Fruit fly (Drosophila melanogaster) whole organism, embryonic: ENCODE results near the gene mldr.
A peak's percentile ranks its signal among the peaks of the same experiment; 100 is the strongest.

Experiments
- Blimp-1 ChIP-seq: fragments of 200-800 bp; sonication (Bioruptor generic); optimal IDR thresholded peaks from 3 replicates; lab custom pipeline; 2018; ENCODE audit warnings: missing biosample characterization, missing genetic modification characterization, mild to moderate bottlenecking, moderate library complexity, missing genetic modification reagents
- CG10543 ChIP-seq: fragments of 200-800 bp; sonication (Bioruptor generic); optimal IDR thresholded peaks from 3 replicates; lab custom pipeline; 2017; ENCODE audit warnings: missing biosample characterization, mild to moderate bottlenecking, missing genetic modification characterization, moderate library complexity
- CG11247 ChIP-seq: fragments of 200-800 bp; sonication (Bioruptor generic); IDR thresholded peaks from 2 replicates; pipeline ENCODE4 v1.3.6; 2022; ENCODE audit warnings: missing biosample characterization, missing genetic modification characterization
- CG1233 ChIP-seq: fragments of 200-800 bp; sonication (Bioruptor generic); optimal IDR thresholded peaks from 4 replicates; lab custom pipeline; 2018; ENCODE audit warnings: missing biosample characterization, mild to moderate bottlenecking, missing genetic modification characterization
- CG14965 ChIP-seq: fragments of 200-800 bp; sonication (Bioruptor generic); optimal IDR thresholded peaks from 2 replicates; lab custom pipeline; 2016; ENCODE audit warnings: missing biosample characterization, missing genetic modification characterization, borderline replicate concordance
- CG17802 ChIP-seq: fragments of 200-800 bp; sonication (Bioruptor generic); optimal IDR thresholded peaks from 2 replicates; lab custom pipeline; 2018; ENCODE audit warnings: missing biosample characterization, mild to moderate bottlenecking, missing genetic modification characterization, moderate library complexity
- CG2678 ChIP-seq: fragments of 200-800 bp; sonication (Bioruptor generic); optimal IDR thresholded peaks from 3 replicates; lab custom pipeline; 2019; ENCODE audit warnings: missing biosample characterization, mild to moderate bottlenecking, missing genetic modification characterization, moderate library complexity
- CG31388 ChIP-seq: fragments of 200-800 bp; sonication (Bioruptor generic); optimal IDR thresholded peaks from 2 replicates; lab custom pipeline; 2016; ENCODE audit warnings: missing biosample characterization, missing genetic modification characterization
- CG3163 ChIP-seq: fragments of 200-800 bp; sonication (Bioruptor generic); optimal IDR thresholded peaks from 3 replicates; lab custom pipeline; 2016; ENCODE audit warnings: missing biosample characterization, missing genetic modification characterization
- CG33557 ChIP-seq: fragments of 200-800 bp; sonication (Bioruptor generic); optimal IDR thresholded peaks from 2 replicates; lab custom pipeline; 2019; ENCODE audit warnings: missing biosample characterization, mild to moderate bottlenecking, missing genetic modification characterization, moderate library complexity
- CG5245 ChIP-seq: fragments of 200-800 bp; sonication (Bioruptor generic); optimal IDR thresholded peaks from 3 replicates; lab custom pipeline; 2016; ENCODE audit warnings: missing biosample characterization, missing genetic modification characterization
- CG5953 ChIP-seq: fragments of 200-800 bp; sonication (Bioruptor generic); IDR thresholded peaks from 2 replicates; pipeline ENCODE4 v1.3.6; 2022; ENCODE audit warnings: missing biosample characterization, missing genetic modification characterization
- CG6654 ChIP-seq: fragments of 200-800 bp; sonication (Bioruptor generic); optimal IDR thresholded peaks from 2 replicates; lab custom pipeline; 2017; ENCODE audit warnings: missing biosample characterization, mild to moderate bottlenecking, missing genetic modification characterization
- CG6854 ChIP-seq: fragments of 200-800 bp; sonication (Bioruptor generic); optimal IDR thresholded peaks from 3 replicates; lab custom pipeline; 2017; ENCODE audit warnings: missing biosample characterization, mild to moderate bottlenecking, missing genetic modification characterization
- CG7357 ChIP-seq: fragments of 200-800 bp; sonication (Bioruptor generic); IDR thresholded peaks from 3 replicates; pipeline ENCODE4 v1.3.6; 2022; ENCODE audit warnings: missing biosample characterization, missing genetic modification characterization
- CG9215 ChIP-seq: fragments of 200-800 bp; sonication (Bioruptor generic); IDR thresholded peaks from 2 replicates; pipeline ENCODE4 v1.3.6; 2022; ENCODE audit warnings: missing biosample characterization, missing genetic modification characterization
- Chrac-16 ChIP-seq: fragments of 200-800 bp; sonication (Bioruptor generic); optimal IDR thresholded peaks from 3 replicates; lab custom pipeline; 2016; ENCODE audit warnings: missing biosample characterization, missing genetic modification characterization
- Eip74EF ChIP-seq, 2 experiments: fragments of 200-800 bp in 1 of 2; fragments of >200 bp in 1 of 2; sonication (Bioruptor generic) in 1 of 2; optimal IDR thresholded peaks; 2 replicates each; lab custom pipeline; 2017 to 2019; ENCODE audit warnings: missing biosample characterization in 2 of 2, missing genetic modification characterization in 2 of 2, mild to moderate bottlenecking in 1 of 2, moderate library complexity in 1 of 2
- Fer3 ChIP-seq: fragments of 200-800 bp; sonication (Bioruptor generic); optimal IDR thresholded peaks from 2 replicates; lab custom pipeline; 2018; ENCODE audit warnings: missing biosample characterization, mild to moderate bottlenecking, missing genetic modification characterization, moderate library complexity
- Gsc ChIP-seq: fragments of 200-800 bp; sonication (Bioruptor generic); IDR thresholded peaks from 2 replicates; pipeline ENCODE4 v1.3.6; 2022; ENCODE audit warnings: missing biosample characterization, missing genetic modification characterization
- HLHmδ ChIP-seq: fragments of 200-800 bp; sonication (Bioruptor generic); optimal IDR thresholded peaks from 2 replicates; lab custom pipeline; 2018; ENCODE audit warnings: missing biosample characterization, mild to moderate bottlenecking, missing genetic modification characterization, moderate library complexity
- Hmr ChIP-seq: fragments of 200-800 bp; sonication (Bioruptor generic); optimal IDR thresholded peaks from 3 replicates; lab custom pipeline; 2017; ENCODE audit warnings: mild to moderate bottlenecking, missing biosample characterization, missing genetic modification reagents, missing genetic modification characterization
- Hr78 ChIP-seq, 2 experiments: fragments of 200-800 bp in 1 of 2; fragments of >200 bp in 1 of 2; sonication (Bioruptor generic) in 1 of 2; optimal IDR thresholded peaks; 2 replicates each; lab custom pipeline; 2017 to 2019; ENCODE audit warnings: missing biosample characterization in 2 of 2, missing genetic modification characterization in 2 of 2, mild to moderate bottlenecking in 1 of 2, moderate library complexity in 1 of 2
- Kr ChIP-seq: fragments of 200-800 bp; sonication (Bioruptor generic); optimal IDR thresholded peaks from 2 replicates; lab custom pipeline; 2017; ENCODE audit warnings: missing biosample characterization, mild to moderate bottlenecking, missing genetic modification characterization
- Myb ChIP-seq: fragments of 200-800 bp; sonication (Bioruptor generic); optimal IDR thresholded peaks from 2 replicates; lab custom pipeline; 2016; ENCODE audit warnings: missing biosample characterization, missing genetic modification characterization
- Pdp1 ChIP-seq, 2 experiments: fragments of 200-800 bp; sonication (Bioruptor generic); optimal IDR thresholded peaks; 3 replicates each; lab custom pipeline; 2016; ENCODE audit warnings: missing biosample characterization in 2 of 2, missing genetic modification characterization in 2 of 2, mild to moderate bottlenecking in 1 of 2, moderate library complexity in 1 of 2
- Poxn ChIP-seq: fragments of 200-800 bp; sonication (Bioruptor generic); IDR thresholded peaks from 2 replicates; pipeline ENCODE4 v1.3.6; 2022; ENCODE audit warnings: missing biosample characterization, missing genetic modification characterization
- Sry-β ChIP-seq: fragments of 200-800 bp; sonication (Bioruptor generic); optimal IDR thresholded peaks from 2 replicates; lab custom pipeline; 2018; ENCODE audit warnings: missing biosample characterization, mild to moderate bottlenecking, missing genetic modification characterization, moderate library complexity
- bab2 ChIP-seq: fragments of 200-800 bp; sonication (Bioruptor generic); optimal IDR thresholded peaks from 2 replicates; lab custom pipeline; 2016; ENCODE audit warnings: missing biosample characterization, missing genetic modification characterization
- bsh ChIP-seq, 2 experiments: fragments of 200-800 bp; sonication (Bioruptor generic); optimal IDR thresholded peaks; 2 replicates each; lab custom pipeline; 2017 to 2018; ENCODE audit warnings: mild to moderate bottlenecking in 2 of 2, missing biosample characterization in 2 of 2, missing genetic modification characterization in 2 of 2, moderate library complexity in 1 of 2
- ci ChIP-seq: fragments of 200-800 bp; sonication (Bioruptor generic); IDR thresholded peaks from 3 replicates; pipeline ENCODE4 v1.3.6; 2022; ENCODE audit warnings: missing biosample characterization, missing genetic modification characterization
- dimm ChIP-seq: fragments of 200-800 bp; sonication (Bioruptor generic); IDR thresholded peaks from 2 replicates; pipeline ENCODE4 v1.3.6; 2022; ENCODE audit warnings: missing biosample characterization, missing genetic modification characterization
- dmrt11E ChIP-seq: fragments of 200-800 bp; sonication (Bioruptor generic); optimal IDR thresholded peaks from 3 replicates; lab custom pipeline; 2018; ENCODE audit warnings: missing biosample characterization, mild to moderate bottlenecking, missing genetic modification characterization, moderate library complexity
- dmrt99B ChIP-seq: fragments of 200-800 bp; sonication (Bioruptor generic); optimal IDR thresholded peaks from 2 replicates; lab custom pipeline; 2018; ENCODE audit warnings: missing biosample characterization, mild to moderate bottlenecking, missing genetic modification characterization, moderate library complexity
- fd102C ChIP-seq: fragments of 200-800 bp; sonication (Bioruptor generic); optimal IDR thresholded peaks from 2 replicates; lab custom pipeline; 2018; ENCODE audit warnings: missing biosample characterization, mild to moderate bottlenecking, missing genetic modification characterization, moderate library complexity
- fd96Cb ChIP-seq: fragments of 200-800 bp; sonication (Bioruptor generic); optimal IDR thresholded peaks from 2 replicates; lab custom pipeline; 2018; ENCODE audit warnings: missing biosample characterization, mild to moderate bottlenecking, missing genetic modification characterization, moderate library complexity
- gem ChIP-seq: fragments of 200-800 bp; sonication (Bioruptor generic); optimal IDR thresholded peaks from 2 replicates; lab custom pipeline; 2019; ENCODE audit warnings: missing biosample characterization, mild to moderate bottlenecking, missing genetic modification characterization, moderate library complexity
- grn ChIP-seq: fragments of 200-800 bp; sonication (Bioruptor generic); optimal IDR thresholded peaks from 3 replicates; lab custom pipeline; 2017; ENCODE audit warnings: missing biosample characterization, missing genetic modification characterization
- hb ChIP-seq: fragments of 200-800 bp; sonication (Bioruptor generic); IDR thresholded peaks from 3 replicates; pipeline ENCODE4 v1.3.6; 2022; ENCODE audit warnings: missing biosample characterization, missing genetic modification characterization; ENCODE audit not compliant: partially characterized antibody
- hbn ChIP-seq: fragments of 200-800 bp; sonication (Bioruptor generic); IDR thresholded peaks from 2 replicates; pipeline ENCODE4 v1.3.6; 2022; ENCODE audit warnings: missing biosample characterization, missing genetic modification characterization; ENCODE audit not compliant: partially characterized antibody
- lilli ChIP-seq: fragments of 200-800 bp; sonication (Bioruptor generic); optimal IDR thresholded peaks from 3 replicates; lab custom pipeline; 2016; ENCODE audit warnings: missing biosample characterization, missing genetic modification characterization
- mam ChIP-seq: fragments of 200-800 bp; sonication (Bioruptor generic); optimal IDR thresholded peaks from 3 replicates; lab custom pipeline; 2016; ENCODE audit warnings: missing biosample characterization, missing genetic modification characterization
- pb ChIP-seq: fragments of 200-800 bp; sonication (Bioruptor generic); optimal IDR thresholded peaks from 3 replicates; lab custom pipeline; 2016; ENCODE audit warnings: missing biosample characterization, missing genetic modification characterization
- rib ChIP-seq: fragments of 200-800 bp; sonication (Bioruptor generic); IDR thresholded peaks from 2 replicates; pipeline ENCODE4 v1.3.6; 2022; ENCODE audit warnings: missing biosample characterization, missing genetic modification characterization
- ro ChIP-seq: fragments of 200-800 bp; sonication (Bioruptor generic); IDR thresholded peaks from 2 replicates; pipeline ENCODE4 v1.3.6; 2022; ENCODE audit warnings: missing biosample characterization, missing genetic modification characterization
- row ChIP-seq: fragments of 200-800 bp; sonication (Bioruptor generic); IDR thresholded peaks from 3 replicates; pipeline ENCODE4 v1.3.6; 2022; ENCODE audit warnings: missing biosample characterization, missing genetic modification characterization
- slbo ChIP-seq: fragments of 200-800 bp; sonication (Bioruptor generic); IDR thresholded peaks from 2 replicates; pipeline ENCODE4 v1.3.6; 2022; ENCODE audit warnings: missing biosample characterization, missing genetic modification characterization
- sr ChIP-seq: fragments of 200-800 bp; sonication (Bioruptor generic); IDR thresholded peaks from 3 replicates; pipeline ENCODE4 v1.3.6; 2022; ENCODE audit warnings: missing biosample characterization, missing genetic modification characterization
- tup ChIP-seq: fragments of 200-800 bp; sonication (Bioruptor generic); optimal IDR thresholded peaks from 2 replicates; lab custom pipeline; 2016; ENCODE audit warnings: missing biosample characterization, mild to moderate bottlenecking, missing genetic modification characterization, moderate library complexity
- vnd ChIP-seq: fragments of 200-800 bp; sonication (Bioruptor generic); IDR thresholded peaks from 3 replicates; pipeline ENCODE4 v1.3.6; 2022; ENCODE audit warnings: missing biosample characterization, missing genetic modification characterization; ENCODE audit not compliant: partially characterized antibody

The mldr gene

dm6 chrX:6310408-6310807 lies 19.3 kb downstream of the mldr start (continued):
- TF ChIP-seq CG33557 (GFP tag; lab: Kevin White, UChicago) (no peak), CG17802 (tag; lab: Kevin White, UChicago) (no peak), Myb (GFP tag; lab: Kevin White, UChicago) (no peak), CG3163 (GFP tag; lab: Kevin White, UChicago) (no peak), slbo (GFP tag; lab: Robert Waterston, UW) (peak; percentile 40), Fer3 (peak; percentile 11), Kr (GFP tag; lab: Kevin White, UChicago) (no peak), CG5953 (GFP tag; lab: Robert Waterston, UW) (no peak), dmrt99B (tag; lab: Kevin White, UChicago) (peak; percentile 51), Sry-β (GFP tag; lab: Kevin White, UChicago) (no peak), pb (GFP tag; lab: Kevin White, UChicago) (no peak), Chrac-16 (GFP tag; lab: Kevin White, UChicago) (no peak), bsh (GFP tag; optimal IDR thresholded peaks at IDR 0.05; lab: Kevin White, UChicago) (peak in 1 of 2 experiments; percentile 36), CG6854 (GFP tag; lab: Kevin White, UChicago) (no peak), CG9215 (GFP tag; lab: Robert Waterston, UW) (no peak), Poxn (GFP tag; lab: Robert Waterston, UW) (no peak), CG10543 (GFP tag; lab: Kevin White, UChicago) (no peak), CG5245 (GFP tag; lab: Kevin White, UChicago) (no peak), hbn (GFP tag; lab: Robert Waterston, UW) (no peak), Hr78 (GFP tag; optimal IDR thresholded peaks at IDR 0.05; lab: Kevin White, UChicago) (no peak), gem (tag; lab: Kevin White, UChicago) (peak; percentile 27), Hmr (peak; percentile 39), ro (GFP tag; lab: Robert Waterston, UW) (no peak), row (GFP tag; lab: Robert Waterston, UW) (peak; percentile 49; the same call in 2 of the 3 replicates), hb (GFP tag; lab: Robert Waterston, UW) (no peak), Blimp-1 (GFP tag; lab: Kevin White, UChicago) (peak; percentile 5), Pdp1 (GFP tag; optimal IDR thresholded peaks at IDR 0.05; lab: Kevin White, UChicago) (no peak), CG14965 (no peak), ci (GFP tag; lab: Robert Waterston, UW) (peak; percentile 59; the same call in 2 of the 3 replicates), CG1233 (GFP tag; lab: Kevin White, UChicago) (no peak), dimm (GFP tag; lab: Robert Waterston, UW) (no peak), HLHmδ (GFP tag; lab: Kevin White, UChicago) (no peak), Gsc (GFP tag; lab: Robert Waterston, UW) (no peak), tup (GFP tag; lab: Kevin White, UChicago) (no peak), fd96Cb (tag; lab: Kevin White, UChicago) (peak; percentile 29), fd102C (no peak), mam (GFP tag; lab: Kevin White, UChicago) (no peak), CG7357 (GFP tag; lab: Robert Waterston, UW) (0 out of 3 replicates have a peak, but pooled peaks have one; percentile 12), Eip74EF (GFP tag; optimal IDR thresholded peaks at IDR 0.05; lab: Kevin White, UChicago) (no peak), lilli (no peak), CG6654 (no peak), vnd (GFP tag; lab: Robert Waterston, UW) (no peak), CG31388 (GFP tag; lab: Kevin White, UChicago) (no peak), CG11247 (GFP tag; lab: Robert Waterston, UW) (no peak), CG2678 (tag; lab: Kevin White, UChicago) (peak; percentile 47), grn (GFP tag; lab: Kevin White, UChicago) (no peak), dmrt11E (no peak), sr (GFP tag; lab: Robert Waterston, UW) (no peak), bab2 (GFP tag; lab: Kevin White, UChicago) (no peak), rib (no peak)
